Fruit fly (Drosophila melanogaster) S2 (cell line): ENCODE data around the gene Coq2.

Source experiments
- CG8478 ChIP-seq: fragments of >200 bp; optimal IDR thresholded peaks from 2 replicates; lab custom pipeline; 2018
- CTCF ChIP-seq, 2 experiments: fragments of >200 bp; optimal IDR thresholded peaks; 2 replicates each; lab custom pipeline; 2018

DNA sequence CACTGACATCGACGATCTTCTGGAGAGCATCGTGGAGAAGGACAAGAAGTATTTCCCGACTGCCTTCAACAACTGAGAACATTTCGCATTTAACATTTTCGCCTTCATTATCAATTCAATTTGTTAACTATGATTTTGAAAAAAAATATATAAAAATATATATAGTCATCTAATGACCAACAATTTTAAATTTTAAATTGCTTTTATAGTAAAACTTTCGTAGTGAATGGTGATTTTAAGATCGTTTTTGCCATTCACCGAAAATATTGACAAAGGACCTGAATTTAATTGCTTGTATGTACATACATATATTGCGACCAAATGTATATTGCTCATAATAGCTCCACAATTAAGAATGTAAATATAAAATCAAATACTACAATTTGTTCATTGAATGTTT, 30.9 kb upstream of the Coq2 start, which contains the start of gene CG7352:
- TF ChIP-seq CTCF (optimal IDR thresholded peaks at IDR 0.05; lab: Kevin White, UChicago) (no peak), CG8478 (lab: Kevin White, UChicago) (no peak)
